Fruit fly (Drosophila melanogaster) whole organism, embryonic: ENCODE measurements around the gene RpL6.

Experiments used
- Awh ChIP-seq: fragments of 200-800 bp; sonication (Bioruptor generic); IDR thresholded peaks from 2 replicates; pipeline ENCODE4, ENCODE4 v1.3.6; 2022; ENCODE audit warnings: missing biosample characterization, missing genetic modification characterization
- Bdp1 ChIP-seq: fragments of 200-800 bp; sonication (Bioruptor generic); optimal IDR thresholded peaks from 3 replicates; lab custom pipeline; 2016; ENCODE audit warnings: missing biosample characterization, missing genetic modification characterization
- BtbVII ChIP-seq: fragments of 200-800 bp; sonication (Bioruptor generic); optimal IDR thresholded peaks from 3 replicates; lab custom pipeline; 2017; ENCODE audit warnings: missing biosample characterization, mild to moderate bottlenecking, missing genetic modification characterization
- CG10654 ChIP-seq: fragments of 200-800 bp; sonication (Bioruptor generic); optimal IDR thresholded peaks from 2 replicates; lab custom pipeline; 2016; ENCODE audit warnings: missing biosample characterization, missing genetic modification characterization
- CG12104 ChIP-seq: fragments of 200-800 bp; sonication (Bioruptor generic); optimal IDR thresholded peaks from 3 replicates; lab custom pipeline; 2016; ENCODE audit warnings: missing biosample characterization, missing genetic modification characterization
- CG13123 ChIP-seq: fragments of 200-800 bp; sonication (Bioruptor generic); optimal IDR thresholded peaks from 2 replicates; lab custom pipeline; 2016; ENCODE audit warnings: missing biosample characterization, missing genetic modification characterization
- CG13624 ChIP-seq: fragments of 200-800 bp; sonication (Bioruptor generic); optimal IDR thresholded peaks from 2 replicates; lab custom pipeline; 2016; ENCODE audit warnings: missing biosample characterization, missing genetic modification characterization
- CG14014 ChIP-seq: fragments of 200-800 bp; sonication (Bioruptor generic); IDR thresholded peaks from 2 replicates; pipeline ENCODE4 v1.3.6; 2022; ENCODE audit warnings: missing biosample characterization, missing genetic modification characterization
- CG1529 ChIP-seq: fragments of 200-800 bp; sonication (Bioruptor generic); optimal IDR thresholded peaks from 3 replicates; lab custom pipeline; 2018; ENCODE audit warnings: missing biosample characterization, missing genetic modification characterization
- CG16779 ChIP-seq: fragments of 200-800 bp; sonication (Bioruptor generic); IDR thresholded peaks from 2 replicates; pipeline ENCODE4 v1.3.6; 2022; ENCODE audit warnings: missing biosample characterization, missing genetic modification characterization
- CG17802 ChIP-seq: fragments of 200-800 bp; sonication (Bioruptor generic); optimal IDR thresholded peaks from 2 replicates; lab custom pipeline; 2018; ENCODE audit warnings: missing biosample characterization, mild to moderate bottlenecking, missing genetic modification characterization, moderate library complexity
- CG31365 ChIP-seq: fragments of 200-800 bp; sonication (Bioruptor generic); optimal IDR thresholded peaks from 2 replicates; lab custom pipeline; 2018; ENCODE audit warnings: missing biosample characterization, mild to moderate bottlenecking, missing genetic modification characterization
- CG32532 ChIP-seq: fragments of 200-800 bp; sonication (Bioruptor generic); IDR thresholded peaks from 2 replicates; pipeline ENCODE4 v1.3.6; 2022; ENCODE audit warnings: missing biosample characterization, missing genetic modification characterization
- CG3407 ChIP-seq: fragments of 200-800 bp; sonication (Bioruptor generic); optimal IDR thresholded peaks from 2 replicates; lab custom pipeline; 2018; ENCODE audit warnings: missing biosample characterization, mild to moderate bottlenecking, missing genetic modification characterization
- CG42726 ChIP-seq: fragments of 200-800 bp; sonication (Bioruptor generic); IDR thresholded peaks from 2 replicates; pipeline ENCODE4 v1.3.6; 2022; ENCODE audit warnings: missing biosample characterization, missing genetic modification characterization; ENCODE audit not compliant: partially characterized antibody
- CG4707 ChIP-seq: fragments of 200-800 bp; sonication (Bioruptor generic); optimal IDR thresholded peaks from 2 replicates; lab custom pipeline; 2018; ENCODE audit warnings: missing biosample characterization, mild to moderate bottlenecking, missing genetic modification characterization, moderate library complexity
- CG7963 ChIP-seq: fragments of 200-800 bp; sonication (Bioruptor generic); IDR thresholded peaks from 3 replicates; pipeline ENCODE4 v1.3.6; 2022; ENCODE audit warnings: missing biosample characterization, missing genetic modification characterization; ENCODE audit not compliant: partially characterized antibody
- Camta ChIP-seq: fragments of 200-800 bp; sonication (Bioruptor generic); optimal IDR thresholded peaks from 2 replicates; lab custom pipeline; 2016; ENCODE audit warnings: missing biosample characterization, missing genetic modification characterization
- Chrac-16 ChIP-seq: fragments of 200-800 bp; sonication (Bioruptor generic); optimal IDR thresholded peaks from 3 replicates; lab custom pipeline; 2016; ENCODE audit warnings: missing biosample characterization, missing genetic modification characterization
- Dll ChIP-seq: fragments of 200-800 bp; sonication (Bioruptor generic); IDR thresholded peaks from 4 replicates; pipeline ENCODE4 v1.3.6; 2022; ENCODE audit warnings: missing biosample characterization, missing genetic modification characterization; ENCODE audit not compliant: partially characterized antibody
- Dref ChIP-seq: fragments of 200-800 bp; sonication (Bioruptor generic); IDR thresholded peaks from 2 replicates; pipeline ENCODE4 v1.3.6; 2022; ENCODE audit warnings: missing biosample characterization, missing genetic modification characterization
- E2f2 ChIP-seq: fragments of 200-800 bp; sonication (Bioruptor generic); IDR thresholded peaks from 2 replicates; pipeline ENCODE4 v1.3.6; 2022; ENCODE audit warnings: missing biosample characterization, missing genetic modification characterization
- Gsc ChIP-seq: fragments of 200-800 bp; sonication (Bioruptor generic); IDR thresholded peaks from 2 replicates; pipeline ENCODE4 v1.3.6; 2022; ENCODE audit warnings: missing biosample characterization, missing genetic modification characterization
- Hr39 ChIP-seq: fragments of >200 bp; optimal IDR thresholded peaks from 2 replicates; lab custom pipeline; 2017
- Poxn ChIP-seq: fragments of 200-800 bp; sonication (Bioruptor generic); IDR thresholded peaks from 2 replicates; pipeline ENCODE4 v1.3.6; 2022; ENCODE audit warnings: missing biosample characterization, missing genetic modification characterization
- Rfx ChIP-seq: fragments of 200-800 bp; sonication (Bioruptor generic); IDR thresholded peaks from 2 replicates; pipeline ENCODE4 v1.3.6; 2022; ENCODE audit warnings: missing biosample characterization, missing genetic modification characterization
- Rx ChIP-seq: fragments of 200-800 bp; sonication (Bioruptor generic); IDR thresholded peaks from 2 replicates; pipeline ENCODE4 v1.3.6; 2022; ENCODE audit warnings: missing biosample characterization, missing genetic modification characterization
- Vsx1 ChIP-seq: fragments of 200-800 bp; sonication (Bioruptor generic); optimal IDR thresholded peaks from 2 replicates; lab custom pipeline; 2017; ENCODE audit warnings: missing biosample characterization, mild to moderate bottlenecking, missing genetic modification characterization, missing genetic modification reagents
- ab ChIP-seq: fragments of 200-800 bp; sonication (Bioruptor generic); optimal IDR thresholded peaks from 2 replicates; lab custom pipeline; 2016; ENCODE audit warnings: missing biosample characterization, missing genetic modification characterization
- chinmo ChIP-seq: fragments of 200-800 bp; sonication (Bioruptor generic); IDR thresholded peaks from 4 replicates; pipeline ENCODE4 v1.3.6; 2022; ENCODE audit warnings: missing biosample characterization, missing genetic modification characterization; ENCODE audit not compliant: partially characterized antibody
- dan ChIP-seq: fragments of 200-800 bp; sonication (Bioruptor generic); IDR thresholded peaks from 2 replicates; pipeline ENCODE4 v1.3.6; 2022; ENCODE audit warnings: missing biosample characterization, missing genetic modification characterization
- dmrt11E ChIP-seq: fragments of 200-800 bp; sonication (Bioruptor generic); optimal IDR thresholded peaks from 3 replicates; lab custom pipeline; 2018; ENCODE audit warnings: missing biosample characterization, mild to moderate bottlenecking, missing genetic modification characterization, moderate library complexity
- en ChIP-seq: fragments of 200-800 bp; sonication (Bioruptor generic); optimal IDR thresholded peaks from 2 replicates; lab custom pipeline; 2016; ENCODE audit warnings: missing biosample characterization, missing genetic modification characterization
- eve ChIP-seq, 2 experiments: fragments of >200 bp; optimal IDR thresholded peaks; 2 replicates each; lab custom pipeline; 2017; ENCODE audit warnings: missing biosample characterization in 2 of 2, missing genetic modification characterization in 2 of 2
- fru ChIP-seq: fragments of >200 bp; optimal IDR thresholded peaks from 2 replicates; lab custom pipeline; 2017
- her ChIP-seq: fragments of 200-800 bp; sonication (Bioruptor generic); optimal IDR thresholded peaks from 2 replicates; lab custom pipeline; 2016; ENCODE audit warnings: missing biosample characterization, missing genetic modification characterization
- lab ChIP-seq: fragments of 200-800 bp; sonication (Bioruptor generic); optimal IDR thresholded peaks from 3 replicates; lab custom pipeline; 2017; ENCODE audit warnings: missing biosample characterization, missing genetic modification characterization, mild to moderate bottlenecking, moderate library complexity, missing genetic modification reagents
- lilli ChIP-seq: fragments of 200-800 bp; sonication (Bioruptor generic); optimal IDR thresholded peaks from 3 replicates; lab custom pipeline; 2016; ENCODE audit warnings: missing biosample characterization, missing genetic modification characterization
- lov ChIP-seq, 2 experiments: fragments of 200-800 bp in 1 of 2; fragments of >200 bp in 1 of 2; sonication (Bioruptor generic) in 1 of 2; IDR thresholded peaks in 1 of 2; optimal IDR thresholded peaks in 1 of 2; 2 replicates in 1 of 2; 3 replicates in 1 of 2; pipeline versions ENCODE4 v1.3.6 to Lab custom; 2017 to 2022; ENCODE audit warnings: missing biosample characterization in 1 of 2, missing genetic modification characterization in 1 of 2
- nerfin-2 ChIP-seq: fragments of 200-800 bp; sonication (Bioruptor generic); IDR thresholded peaks from 2 replicates; pipeline ENCODE4 v1.3.6; 2022; ENCODE audit warnings: missing biosample characterization, missing genetic modification characterization; ENCODE audit not compliant: partially characterized antibody
- pan ChIP-seq, 4 experiments: fragments of >200 bp in 3 of 4; fragments of 200-800 bp in 1 of 4; sonication (Bioruptor generic) in 1 of 4; optimal IDR thresholded peaks in 3 of 4; IDR thresholded peaks in 1 of 4; 2 replicates each; pipeline versions ENCODE4 v1.3.6 to Lab custom; 2017 to 2022; ENCODE audit warnings: missing biosample characterization in 2 of 4, missing genetic modification characterization in 2 of 4, mixed read lengths in 1 of 4
- pho ChIP-seq: fragments of 200-800 bp; sonication (Bioruptor generic); optimal IDR thresholded peaks from 2 replicates; lab custom pipeline; 2016; ENCODE audit warnings: missing biosample characterization, missing genetic modification characterization
- phol ChIP-seq: fragments of 200-800 bp; sonication (Bioruptor generic); optimal IDR thresholded peaks from 3 replicates; lab custom pipeline; 2018; ENCODE audit warnings: missing biosample characterization, mild to moderate bottlenecking, missing genetic modification characterization, moderate library complexity
- salm ChIP-seq: fragments of 200-800 bp; sonication (Bioruptor generic); optimal IDR thresholded peaks from 2 replicates; lab custom pipeline; 2018; ENCODE audit warnings: missing biosample characterization, mild to moderate bottlenecking, missing genetic modification characterization
- sna ChIP-seq: fragments of 200-800 bp; sonication (Bioruptor generic); IDR thresholded peaks from 2 replicates; pipeline ENCODE4 v1.3.6; 2022; ENCODE audit warnings: missing biosample characterization, missing genetic modification characterization; ENCODE audit not compliant: partially characterized antibody
- so ChIP-seq: fragments of 200-800 bp; sonication (Bioruptor generic); IDR thresholded peaks from 3 replicates; pipeline ENCODE4 v1.3.6; 2022; ENCODE audit warnings: missing biosample characterization, missing genetic modification characterization
- sr ChIP-seq: fragments of 200-800 bp; sonication (Bioruptor generic); IDR thresholded peaks from 3 replicates; pipeline ENCODE4 v1.3.6; 2022; ENCODE audit warnings: missing biosample characterization, missing genetic modification characterization
- tio ChIP-seq: fragments of 200-800 bp; sonication (Bioruptor generic); optimal IDR thresholded peaks from 2 replicates; lab custom pipeline; 2017; ENCODE audit warnings: missing biosample characterization, missing genetic modification characterization, inconsistent platforms
- vnd ChIP-seq: fragments of 200-800 bp; sonication (Bioruptor generic); IDR thresholded peaks from 3 replicates; pipeline ENCODE4 v1.3.6; 2022; ENCODE audit warnings: missing biosample characterization, missing genetic modification characterization; ENCODE audit not compliant: partially characterized antibody
- zen ChIP-seq: fragments of 200-800 bp; sonication (Bioruptor generic); optimal IDR thresholded peaks from 3 replicates; lab custom pipeline; 2018; ENCODE audit warnings: missing biosample characterization, mild to moderate bottlenecking, missing genetic modification characterization, moderate library complexity

The RpL6 gene

dm6 chr3R:31609413-31610054 lies 13.5 kb upstream of the RpL6 start (continued):
- TF ChIP-seq Gsc (GFP tag; lab: Robert Waterston, UW), result no peak
- no peak for TF ChIP-seq Dref (GFP tag; lab: Robert Waterston, UW)
- no peak for TF ChIP-seq Bdp1 (GFP tag; lab: Kevin White, UChicago)
- TF ChIP-seq CG17802 (tag; lab: Kevin White, UChicago), result no peak
- peak; percentile 26 for TF ChIP-seq her (GFP tag; lab: Kevin White, UChicago)
- no peak for TF ChIP-seq fru (lab: Kevin White, UChicago)
- TF ChIP-seq CG14014 (GFP tag; lab: Robert Waterston, UW), result no peak
- no peak for TF ChIP-seq Hr39 (lab: Kevin White, UChicago)
- TF ChIP-seq lilli, result peak; percentile 56
- no peak for TF ChIP-seq zen (tag; lab: Kevin White, UChicago)
- TF ChIP-seq CG1529, result no peak
- TF ChIP-seq Rx (GFP tag; lab: Robert Waterston, UW), result no peak
- TF ChIP-seq sr (GFP tag; lab: Robert Waterston, UW), result no peak
- no peak for TF ChIP-seq dmrt11E (tag; lab: Kevin White, UChicago)
- TF ChIP-seq CG31365, result no peak
- no peak for TF ChIP-seq Vsx1 (GFP tag; lab: Kevin White, UChicago)
- no peak for TF ChIP-seq Poxn (GFP tag; lab: Robert Waterston, UW)
- no peak for TF ChIP-seq eve (GFP tag; optimal IDR thresholded peaks at IDR 0.05; lab: Kevin White, UChicago)
- TF ChIP-seq pho (GFP tag; lab: Kevin White, UChicago), result peak; percentile 21
- no peak for TF ChIP-seq chinmo (GFP tag; lab: Robert Waterston, UW)
- TF ChIP-seq CG3407 (GFP tag; lab: Kevin White, UChicago), result no peak
- TF ChIP-seq CG42726 (GFP tag; lab: Robert Waterston, UW), result no peak
- no peak for TF ChIP-seq Dll
- no peak for TF ChIP-seq dan (GFP tag; lab: Robert Waterston, UW)
- TF ChIP-seq tio, result no peak
- no peak for TF ChIP-seq CG16779 (GFP tag; lab: Robert Waterston, UW)
- TF ChIP-seq Awh (GFP tag; lab: Robert Waterston, UW), result no peak
- TF ChIP-seq so, result no peak
- no peak for TF ChIP-seq nerfin-2
- peak; percentile 67 for TF ChIP-seq lab
- no peak for TF ChIP-seq lov (optimal IDR thresholded peaks at IDR 0.05; lab: Kevin White, UChicago)
- no peak for TF ChIP-seq lov (GFP tag; IDR thresholded peaks at IDR 0.05; lab: Robert Waterston, UW)
- TF ChIP-seq vnd (GFP tag; lab: Robert Waterston, UW), result no peak
- TF ChIP-seq CG10654 (GFP tag; lab: Kevin White, UChicago), result no peak
- TF ChIP-seq CG12104 (GFP tag; lab: Kevin White, UChicago), result no peak
- TF ChIP-seq BtbVII (GFP tag; lab: Kevin White, UChicago), result no peak
- TF ChIP-seq pan (optimal IDR thresholded peaks at IDR 0.05; lab: Kevin White, UChicago), result no peak
- TF ChIP-seq pan (GFP tag; optimal IDR thresholded peaks at IDR 0.05 in 1 of 2, IDR thresholded peaks at IDR 0.05 in 1 of 2), result no peak
- TF ChIP-seq sna (GFP tag; lab: Robert Waterston, UW), result no peak
- peak; percentile 4 for TF ChIP-seq Camta
- no peak for TF ChIP-seq CG13624
- TF ChIP-seq ab (GFP tag; lab: Kevin White, UChicago), result no peak
- TF ChIP-seq CG7963 (GFP tag; lab: Robert Waterston, UW), result no peak
- no peak for TF ChIP-seq CG32532 (GFP tag; lab: Robert Waterston, UW)
- no peak for TF ChIP-seq Rfx (GFP tag; lab: Robert Waterston, UW)
- peak; percentile 17 for TF ChIP-seq salm (tag; lab: Kevin White, UChicago)
- TF ChIP-seq E2f2, result no peak
- TF ChIP-seq en (GFP tag; lab: Kevin White, UChicago), result no peak
- TF ChIP-seq Chrac-16 (GFP tag; lab: Kevin White, UChicago), result no peak
- TF ChIP-seq CG13123 (GFP tag; lab: Kevin White, UChicago), result no peak
- TF ChIP-seq CG4707 (GFP tag; lab: Kevin White, UChicago), result peak; percentile 46
- TF ChIP-seq phol (tag; lab: Kevin White, UChicago), result no peak
